Fruit fly (Drosophila melanogaster) whole organism: ENCODE measurements around the gene CG7099.

ENCODE experiments used
- CG8478 ChIP-seq: fragments of >200 bp; optimal IDR thresholded peaks from 2 replicates; lab custom pipeline; 2018; ENCODE audit warnings: inconsistent platforms
- Dll ChIP-seq: fragments of >200 bp; optimal IDR thresholded peaks from 2 replicates; lab custom pipeline; 2017
- EcR ChIP-seq, 2 experiments: fragments of >200 bp; optimal IDR thresholded peaks; 2 replicates each; lab custom pipeline; 2017; ENCODE audit warnings: missing biosample characterization in 2 of 2, missing genetic modification characterization in 2 of 2, missing genetic modification reagents in 2 of 2
- pan ChIP-seq: fragments of >200 bp; optimal IDR thresholded peaks from 2 replicates; lab custom pipeline; 2017
- psq ChIP-seq: fragments of >200 bp; optimal IDR thresholded peaks from 2 replicates; lab custom pipeline; 2017
- usp ChIP-seq: fragments of >200 bp; optimal IDR thresholded peaks from 2 replicates; lab custom pipeline; 2017; ENCODE audit warnings: missing biosample characterization, missing genetic modification characterization, mixed read lengths

The CG7099 gene

DNA sequence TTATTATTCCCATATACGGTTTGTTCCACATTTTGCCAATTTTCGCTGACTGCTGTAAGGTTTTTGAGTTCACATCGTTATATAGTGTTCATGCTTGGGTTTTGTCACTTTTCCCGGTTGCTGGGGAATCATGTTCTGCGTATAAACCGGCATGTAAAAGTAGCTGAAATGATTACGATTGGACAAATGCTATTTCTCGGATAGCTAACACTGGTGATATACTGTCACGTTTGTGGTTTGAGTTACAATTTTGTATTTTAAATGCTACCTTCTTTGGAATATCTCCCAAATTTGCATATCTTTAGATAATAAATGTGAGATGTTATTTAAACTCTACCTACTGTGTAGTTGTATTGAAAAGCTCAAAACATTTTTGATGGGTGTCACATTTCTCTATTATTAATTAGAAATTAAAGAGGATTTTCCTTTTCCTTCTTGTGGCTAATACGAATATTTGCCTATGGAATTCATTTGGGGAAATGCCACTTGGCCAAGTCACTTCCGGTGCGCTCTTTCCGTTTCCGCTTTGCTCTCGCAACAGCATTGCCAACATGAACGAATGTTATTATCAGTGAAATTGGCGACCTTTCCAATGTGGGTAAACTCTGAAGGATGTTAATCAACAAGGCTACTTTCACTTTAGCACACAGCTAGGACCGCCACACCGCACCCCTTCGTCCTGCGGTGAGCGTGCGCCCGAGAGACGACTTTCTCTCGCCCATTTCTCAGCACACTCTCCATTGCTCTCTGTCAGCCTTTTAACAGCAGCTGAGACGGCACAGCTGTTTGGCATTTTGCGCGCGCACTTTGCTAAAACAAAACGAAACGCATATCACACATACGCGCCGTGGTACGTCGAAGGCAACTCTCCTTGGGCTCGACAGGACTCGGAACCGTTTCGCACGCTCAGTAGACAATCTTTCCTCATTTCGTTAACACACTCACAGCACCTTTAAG lies 27.4 kb downstream of the CG7099 start, which contains the start of the genes CG16956, CG42784 and CG43850:
TSS of gene CG16956 (minus strand) at position 51 of the 957 bp plus-strand sequence.
TSS of gene CG42784 (plus strand) at position 907 of the 957 bp plus-strand sequence.
TSS of gene CG43850 (plus strand) at position 907 of the 957 bp plus-strand sequence.
- TF ChIP-seq psq (lab: Kevin White, UChicago) (no peak), CG8478 (lab: Kevin White, UChicago) (no peak), pan (lab: Kevin White, UChicago) (no peak), Dll (lab: Kevin White, UChicago) (no peak), usp (no peak), EcR (GFP tag; optimal IDR thresholded peaks at IDR 0.05; lab: Kevin White, UChicago) (no peak)

DNA sequence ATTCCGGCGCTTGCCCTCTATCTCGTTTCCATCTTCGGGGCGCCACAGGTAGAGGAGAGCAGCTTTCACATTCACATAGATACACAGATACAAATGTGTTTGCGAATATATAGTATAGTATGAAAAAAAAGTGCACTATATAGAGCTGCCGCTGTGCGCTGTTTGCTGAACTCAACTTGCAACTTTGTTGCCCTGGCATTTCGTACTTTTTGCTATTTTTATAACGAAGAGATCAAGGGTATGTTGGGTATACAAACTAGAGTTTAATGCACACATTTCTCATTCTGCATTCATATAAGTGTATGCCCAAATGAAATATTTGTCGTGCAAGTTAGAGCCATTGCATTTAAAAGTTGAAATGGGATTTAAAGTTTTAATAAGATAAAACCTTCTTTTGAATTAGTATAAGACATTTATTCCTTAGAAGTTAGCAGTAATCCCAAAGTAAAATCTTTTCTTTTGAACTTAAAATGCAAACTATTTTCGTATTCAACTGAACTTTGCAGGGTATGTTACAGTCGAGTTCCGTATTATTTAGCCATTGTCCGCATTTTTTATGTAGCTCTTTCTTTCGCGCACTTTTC lies 43.6 kb downstream of the CG7099 start:
- TF ChIP-seq EcR (GFP tag; optimal IDR thresholded peaks at IDR 0.05; lab: Kevin White, UChicago) (no peak), psq (lab: Kevin White, UChicago) (no peak), CG8478 (lab: Kevin White, UChicago) (no peak), pan (lab: Kevin White, UChicago) (no peak), usp (no peak), Dll (lab: Kevin White, UChicago) (no peak)

DNA sequence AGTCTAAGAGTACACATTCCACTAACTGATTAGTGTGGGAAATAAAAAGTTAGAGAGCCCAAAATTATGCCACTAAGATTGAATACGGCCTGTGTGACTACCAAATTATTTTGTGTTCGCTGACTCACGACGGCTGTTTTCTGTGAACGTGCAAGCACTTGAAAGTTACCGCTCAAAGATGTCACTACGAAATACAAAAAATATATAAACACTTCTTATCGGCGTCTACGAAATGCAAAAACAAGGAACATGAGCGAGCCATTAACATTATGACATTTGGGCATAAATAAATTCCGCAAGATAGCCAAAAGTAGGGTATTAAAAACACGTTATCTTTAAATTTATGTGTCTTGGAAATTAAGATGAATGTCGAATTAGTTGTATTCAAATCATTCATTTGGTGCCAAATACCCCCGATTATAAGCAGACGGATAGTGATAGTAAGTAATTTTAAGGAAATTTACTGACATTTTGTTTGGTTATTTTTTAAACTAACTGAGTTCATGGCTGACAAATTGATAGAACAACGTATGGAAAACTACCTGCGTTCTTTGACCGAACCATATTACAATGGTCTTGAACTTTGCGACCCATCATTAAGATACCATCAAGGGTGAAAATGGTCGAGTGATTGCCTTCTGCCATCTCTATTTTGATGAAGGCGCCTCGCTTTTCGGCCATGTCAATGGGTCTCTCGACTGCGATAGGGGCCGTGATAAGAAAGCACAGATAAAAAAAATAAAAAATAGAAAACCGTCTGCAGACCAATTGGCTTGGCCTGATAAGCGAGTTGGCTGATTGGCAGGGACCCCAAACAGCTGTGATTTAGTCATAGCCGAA lies 47.6 kb downstream of the CG7099 start, which contains the start of gene Tehao:
TSS of gene Tehao (plus strand) at position 828 of the 840 bp plus-strand sequence.
- TF ChIP-seq Dll (lab: Kevin White, UChicago) (no peak), pan (lab: Kevin White, UChicago) (no peak), psq (lab: Kevin White, UChicago) (no peak), usp (no peak), EcR (GFP tag; optimal IDR thresholded peaks at IDR 0.05; lab: Kevin White, UChicago) (no peak), CG8478 (lab: Kevin White, UChicago) (no peak)

DNA sequence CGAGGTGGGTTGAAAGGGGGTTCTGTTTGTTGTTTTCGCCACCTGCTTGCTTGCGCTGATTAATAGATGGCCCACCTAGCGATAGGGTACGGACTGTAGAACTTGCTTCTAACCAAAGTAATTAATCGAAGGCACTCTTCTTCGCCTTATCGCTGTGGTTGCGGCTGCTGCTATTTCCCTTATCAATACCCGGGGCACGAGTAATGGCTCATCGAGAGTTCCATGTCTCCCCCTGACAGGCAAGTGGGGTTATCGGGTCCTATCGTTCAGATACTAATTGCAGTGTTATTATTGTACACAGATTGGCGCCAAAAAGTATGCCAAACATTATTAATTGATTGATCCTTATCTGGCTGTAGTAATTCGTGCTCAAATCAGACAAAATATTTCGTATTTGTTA lies 49.4 kb downstream of the CG7099 start:
- TF ChIP-seq psq (lab: Kevin White, UChicago) = no peak
- no peak for TF ChIP-seq CG8478 (lab: Kevin White, UChicago)
- no peak for TF ChIP-seq usp
- TF ChIP-seq EcR (GFP tag; optimal IDR thresholded peaks at IDR 0.05; lab: Kevin White, UChicago) = no peak
- TF ChIP-seq pan (lab: Kevin White, UChicago) = no peak
- TF ChIP-seq Dll (lab: Kevin White, UChicago) = no peak
